Worm (Caenorhabditis elegans): ENCODE results near the gene F49C5.11.

The F49C5.11 gene

DNA sequence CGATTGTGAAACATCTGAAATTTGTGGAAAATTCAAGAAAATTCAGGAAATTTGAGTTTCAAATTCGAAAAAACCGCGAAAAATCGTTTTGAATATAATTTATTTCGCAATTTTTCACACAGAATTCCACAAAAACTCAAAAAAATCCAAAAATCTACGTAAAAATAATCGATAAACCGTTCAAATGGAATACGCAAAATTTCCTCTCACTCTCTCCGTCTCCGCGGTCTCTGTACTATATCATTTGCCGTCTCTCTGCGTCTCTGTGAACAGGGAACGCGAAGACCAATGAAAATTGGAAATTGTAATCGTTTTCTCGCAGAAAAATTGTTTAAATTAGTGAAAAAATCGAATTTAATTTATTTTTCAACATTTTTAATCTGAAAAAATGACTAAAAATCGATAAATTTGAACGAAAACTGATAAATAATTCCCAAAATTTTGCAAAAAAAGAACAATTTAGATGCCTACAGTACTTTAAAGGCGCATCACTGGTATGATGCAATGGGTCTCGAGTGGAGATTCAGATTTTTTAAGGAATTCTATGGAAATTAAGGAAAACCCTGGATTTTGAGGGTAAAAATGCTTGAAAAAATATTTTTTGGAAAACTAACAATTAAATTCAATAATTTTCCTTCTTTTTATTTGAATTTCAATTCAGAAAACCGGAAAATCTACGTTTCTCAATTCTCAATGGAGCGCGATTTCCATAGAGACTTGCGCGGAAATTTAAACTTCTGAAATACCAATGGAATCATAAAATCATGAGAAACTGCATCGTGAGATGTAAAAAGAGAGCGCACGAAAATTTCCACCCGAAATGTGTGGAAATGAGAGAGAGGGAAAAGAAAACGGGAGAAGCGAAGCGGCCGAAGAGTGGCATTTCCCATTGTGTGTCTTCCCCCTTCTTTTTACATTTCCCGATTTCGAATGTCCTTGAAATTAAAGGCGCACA, 48.3 kb downstream of the F49C5.11 start, which contains the start of the genes ceh-100 and lips-15 (continued):
- TF ChIP-seq mdl-1 (tag; optimal IDR thresholded peaks at IDR 0.05): no peak
- peak; percentile 17 for TF ChIP-seq skn-1 (tag; optimal IDR thresholded peaks at IDR 0.05)
- TF ChIP-seq unc-62 (GFP tag; optimal IDR thresholded peaks at IDR 0.05): no peak
- peak; percentile 62 for TF ChIP-seq nhr-85 (tag)
- TF ChIP-seq nhr-12 (tag; optimal IDR thresholded peaks at IDR 0.05): no peak
- TF ChIP-seq swsn-7 (tag; optimal IDR thresholded peaks at IDR 0.05): no peak
- TF ChIP-seq mep-1 (tag; optimal IDR thresholded peaks at IDR 0.05): peak; percentile 33
- peak in 1 of 6 experiments; percentile 16 for TF ChIP-seq elt-3 (tag; optimal IDR thresholded peaks at IDR 0.05)

DNA sequence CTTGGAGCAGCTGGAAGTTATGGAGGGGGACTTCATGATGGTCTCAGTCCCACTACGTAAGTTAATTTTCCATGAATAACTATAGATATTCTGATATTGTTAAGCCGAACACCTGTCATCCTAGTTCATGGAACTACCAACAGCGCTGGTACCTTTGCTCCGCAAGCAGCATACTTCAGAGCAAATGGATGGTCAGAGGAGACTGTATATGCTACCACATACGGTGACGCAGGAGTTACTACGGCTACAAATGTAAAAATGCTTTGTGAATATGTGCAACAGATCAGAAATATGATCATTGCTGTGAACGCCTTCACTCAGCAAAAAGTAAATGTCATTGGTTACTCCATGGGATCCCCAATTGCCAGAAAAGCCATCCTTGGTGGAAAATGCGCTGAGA, 50.4 kb downstream of the F49C5.11 start:
- TF ChIP-seq Y116A8C.19 (tag; optimal IDR thresholded peaks at IDR 0.05; ENCODE audit: borderline replicate concordance) (no peak), grh-1 (GFP tag; IDR thresholded peaks at IDR 0.05) (no peak), hpl-2 (GFP tag; optimal IDR thresholded peaks at IDR 0.05) (no peak), pqm-1 (tag; optimal IDR thresholded peaks at IDR 0.05) (no peak), F16B12.6 (tag; optimal IDR thresholded peaks at IDR 0.05) (no peak), unc-98 (GFP tag; IDR thresholded peaks at IDR 0.05) (no peak), unc-86 (tag; optimal IDR thresholded peaks at IDR 0.05) (no peak), dsc-1 (tag; optimal IDR thresholded peaks at IDR 0.05) (no peak), egl-27 (tag; optimal IDR thresholded peaks at IDR 0.05) (no peak), vab-15 (tag; optimal IDR thresholded peaks at IDR 0.05) (no peak), rnt-1 (tag; optimal IDR thresholded peaks at IDR 0.05) (no peak), fos-1 (tag; optimal IDR thresholded peaks at IDR 0.05) (no peak), nhr-84 (tag; optimal IDR thresholded peaks at IDR 0.05) (no peak), ztf-4 (tag; optimal IDR thresholded peaks at IDR 0.05) (no peak), nhr-77 (tag; optimal IDR thresholded peaks at IDR 0.05) (no peak), hlh-17 (GFP tag; optimal IDR thresholded peaks at IDR 0.05; ENCODE audit: borderline replicate concordance) (no peak), nhr-19 (GFP tag; conservative IDR thresholded peaks at IDR 0.05) (no peak), sptf-1 (tag; optimal IDR thresholded peaks at IDR 0.05) (no peak)

Data from whole organism, L1 larva.